Worm (Caenorhabditis elegans) whole organism, L4/young adult: ENCODE measurements around the gene ugt-33.

Experiments
- W03F9.2 ChIP-seq: fragments of 150-350 bp; optimal IDR thresholded peaks from 2 replicates; lab custom pipeline; 2014; ENCODE audit warnings: missing biosample characterization, missing genetic modification characterization
- dao-5 ChIP-seq: sonication (generic microtip); optimal IDR thresholded peaks from 2 replicates; lab custom pipeline; 2016; ENCODE audit warnings: missing genotype, missing genetic modification characterization, moderate library complexity, missing compliant biosample characterization
- him-1 ChIP-seq: sonication (generic microtip); optimal IDR thresholded peaks from 2 replicates; lab custom pipeline; 2016; ENCODE audit warnings: missing genotype, missing genetic modification reagents, missing genetic modification characterization, missing compliant biosample characterization

ugt-33 gene

ce11 chrV:10471007-10471406, 22.2 kb upstream of the ugt-33 start:
- TF ChIP-seq dao-5 (tag; lab: Kevin White, UChicago) (no peak), him-1 (no peak)

ce11 chrV:10472901-10473774, 20.1 kb upstream of the ugt-33 start:
- no peak for TF ChIP-seq dao-5 (tag; lab: Kevin White, UChicago)
- TF ChIP-seq W03F9.2, result no peak
- TF ChIP-seq him-1, result no peak

- TF ChIP-seq him-1, result no peak
Measured at ce11 chrV:10474040-10474439, 19.2 kb upstream of the ugt-33 start.

- TF ChIP-seq dao-5 (tag; lab: Kevin White, UChicago), result no peak
Measured at ce11 chrV:10475421-10475820, 17.8 kb upstream of the ugt-33 start.

- peak; percentile 23 for TF ChIP-seq him-1
- no peak for TF ChIP-seq W03F9.2
Measured at ce11 chrV:10476864-10477443, 16.3 kb upstream of the ugt-33 start.

- TF ChIP-seq W03F9.2 (no peak), dao-5 (tag; lab: Kevin White, UChicago) (no peak), him-1 (no peak)
Measured at ce11 chrV:10478097-10478828, 14.9 kb upstream of the ugt-33 start, which contains the start of the genes crp-1 and Y32F6B.9. Gene crp-1, plus strand, starts transcription at chrV:10478564. Gene Y32F6B.9, plus strand, starts transcription at chrV:10478699.

ce11 chrV:10483995-10484394, 9.2 kb upstream of the ugt-33 start:
- TF ChIP-seq dao-5 (tag; lab: Kevin White, UChicago), result no peak
- TF ChIP-seq him-1, result no peak
- TF ChIP-seq W03F9.2, result no peak

- TF ChIP-seq dao-5 (tag; lab: Kevin White, UChicago), result no peak
- no peak for TF ChIP-seq W03F9.2
- TF ChIP-seq him-1, result no peak
Measured at ce11 chrV:10484640-10485039, 8.6 kb upstream of the ugt-33 start, which contains the start of gene Y32F6B.1. Gene Y32F6B.1, minus strand, starts transcription at chrV:10484740.

ce11 chrV:10485389-10485788, 7.8 kb upstream of the ugt-33 start:
- TF ChIP-seq dao-5 (tag; lab: Kevin White, UChicago) (no peak), W03F9.2 (no peak), him-1 (no peak)

ce11 chrV:10489998-10490397, 3.2 kb upstream of the ugt-33 start, which contains the start of gene ncx-5:
Gene ncx-5, minus strand, starts transcription at chrV:10490098.
- TF ChIP-seq dao-5 (tag; lab: Kevin White, UChicago), result no peak
- no peak for TF ChIP-seq him-1
- no peak for TF ChIP-seq W03F9.2

- TF ChIP-seq him-1 (no peak), dao-5 (tag; lab: Kevin White, UChicago) (no peak), W03F9.2 (no peak)
Measured at ce11 chrV:10491443-10491842, 1.8 kb upstream of the ugt-33 start, which contains the start of gene aqp-5. Gene aqp-5, plus strand, starts transcription at chrV:10491743.

- no peak for TF ChIP-seq W03F9.2
- TF ChIP-seq him-1, result no peak
- TF ChIP-seq dao-5 (tag; lab: Kevin White, UChicago), result no peak
Measured at ce11 chrV:10496733-10497132, 3.5 kb downstream of the ugt-33 start, which contains the start of gene C35A5.4. Gene C35A5.4, plus strand, starts transcription at chrV:10497033.

ce11 chrV:10501295-10501694, 8.1 kb downstream of the ugt-33 start, which contains the start of gene C35A5.3:
Gene C35A5.3, minus strand, starts transcription at chrV:10501395.
- TF ChIP-seq him-1 (no peak), dao-5 (tag; lab: Kevin White, UChicago) (no peak), W03F9.2 (no peak)

ce11 chrV:10503011-10503410, 9.8 kb downstream of the ugt-33 start, which contains the start of gene C35A5.11:
Gene C35A5.11, minus strand, starts transcription at chrV:10503111.
- TF ChIP-seq him-1 (no peak), dao-5 (tag; lab: Kevin White, UChicago) (no peak), W03F9.2 (no peak)
